Fruit fly (Drosophila melanogaster): Measurements from ENCODE around the gene CG9444.

Gene CG9444

dm6 chr3R:9637882-9638281 is 46.2 kb downstream of the CG9444 start, which contains the start of gene Dh44:
TSS of gene Dh44 (plus strand) at chr3R:9638182.
- TF ChIP-seq fd59A (GFP tag; optimal IDR thresholded peaks at IDR 0.05) (no peak), fd85E (GFP tag; optimal IDR thresholded peaks at IDR 0.05) (no peak), dsx (GFP tag; optimal IDR thresholded peaks at IDR 0.05; ENCODE audit: poor library complexity, severe bottlenecking) (no peak), cyc (GFP tag; optimal IDR thresholded peaks at IDR 0.05) (no peak), ss (GFP tag; optimal IDR thresholded peaks at IDR 0.05) (no peak), CG6854 (GFP tag; optimal IDR thresholded peaks at IDR 0.05) (no peak), Hr39 (GFP tag; optimal IDR thresholded peaks at IDR 0.05) (no peak)

- TF ChIP-seq Sox102F (GFP tag; optimal IDR thresholded peaks at IDR 0.05) (no peak), fd59A (GFP tag; optimal IDR thresholded peaks at IDR 0.05) (no peak), vri (GFP tag; optimal IDR thresholded peaks at IDR 0.05) (peak; percentile 70), achi (GFP tag; optimal IDR thresholded peaks at IDR 0.05) (peak; percentile 65), CG6854 (GFP tag; optimal IDR thresholded peaks at IDR 0.05) (no peak), topi (GFP tag; optimal IDR thresholded peaks at IDR 0.05) (no peak), Hr4 (GFP tag; optimal IDR thresholded peaks at IDR 0.05) (no peak), fkh (GFP tag; optimal IDR thresholded peaks at IDR 0.05) (peak; percentile 79), CG8632 (GFP tag; optimal IDR thresholded peaks at IDR 0.05) (no peak), CG8319 (GFP tag; optimal IDR thresholded peaks at IDR 0.05) (no peak), CG4318 (GFP tag; optimal IDR thresholded peaks at IDR 0.05) (no peak), net (GFP tag; optimal IDR thresholded peaks at IDR 0.05) (no peak), CG34406 (GFP tag; optimal IDR thresholded peaks at IDR 0.05) (no peak), CG1621 (tag; optimal IDR thresholded peaks at IDR 0.05) (no peak), esn (GFP tag; optimal IDR thresholded peaks at IDR 0.05) (peak; percentile 15)
These were observed 46.7 kb downstream of the CG9444 start, which contains the start of gene Scm for dm6 chr3R:9637361-9637760. TSS of gene Scm (minus strand) at chr3R:9637611.

- TF ChIP-seq esn (GFP tag; optimal IDR thresholded peaks at IDR 0.05) (no peak), CG16779 (tag; optimal IDR thresholded peaks at IDR 0.05) (no peak), CG1621 (tag; optimal IDR thresholded peaks at IDR 0.05) (no peak), CG6163 (GFP tag; IDR thresholded peaks at IDR 0.05) (no peak), CG3032 (tag; optimal IDR thresholded peaks at IDR 0.05) (no peak), CG3919 (GFP tag; optimal IDR thresholded peaks at IDR 0.05) (no peak), CG11294 (GFP tag; IDR thresholded peaks at IDR 0.05) (no peak), svp (GFP tag) (peak; percentile 98)
These were observed 51.7 kb downstream of the CG9444 start for dm6 chr3R:9632110-9632921.

dm6 chr3R:9631564-9631963 is 52.5 kb downstream of the CG9444 start, which contains the start of gene SpdS:
TSS of gene SpdS (plus strand) at chr3R:9631641.
- no peak for TF ChIP-seq CG8119 (GFP tag; IDR thresholded peaks at IDR 0.05)
- TF ChIP-seq fkh (GFP tag; optimal IDR thresholded peaks at IDR 0.05) = peak; percentile 80
- no peak for TF ChIP-seq Eip93F (GFP tag; optimal IDR thresholded peaks at IDR 0.05)
